Worm (Caenorhabditis elegans) whole organism, L2 larva: ENCODE results near the gene srab-26.
A peak's percentile ranks its signal among the peaks of the same experiment; 100 is the strongest.

Source experiments
- C34F6.9 ChIP-seq: fragments of 150-350 bp; optimal IDR thresholded peaks from 2 replicates; lab custom pipeline; 2014; ENCODE audit warnings: missing biosample characterization, missing genetic modification characterization
- F13H6.1 ChIP-seq: sonication (generic microtip); optimal IDR thresholded peaks from 2 replicates; lab custom pipeline; 2016; ENCODE audit warnings: missing genetic modification characterization, missing compliant biosample characterization
- R02D3.7 ChIP-seq: fragments of 150-350 bp; optimal IDR thresholded peaks from 2 replicates; lab custom pipeline; 2014; ENCODE audit warnings: missing biosample characterization, missing genetic modification characterization
- Y55F3AM.14 ChIP-seq: fragments of 200-800 bp; sonication (Bioruptor generic); optimal IDR thresholded peaks from 2 replicates; lab custom pipeline; 2018; ENCODE audit warnings: mild to moderate bottlenecking, missing genetic modification characterization, missing compliant biosample characterization
- ZK546.5 ChIP-seq: sonication (generic microtip); optimal IDR thresholded peaks from 2 replicates; lab custom pipeline; 2017; ENCODE audit warnings: missing biosample characterization, missing genetic modification characterization
- alr-1 ChIP-seq: fragments of 150-350 bp; optimal IDR thresholded peaks from 2 replicates; lab custom pipeline; 2014; ENCODE audit warnings: missing biosample characterization, missing genetic modification characterization
- aly-2 ChIP-seq: fragments of 150-350 bp; optimal IDR thresholded peaks from 2 replicates; lab custom pipeline; 2014; ENCODE audit warnings: missing biosample characterization, missing genetic modification characterization
- ama-1 ChIP-seq: fragments of 150-350 bp; optimal IDR thresholded peaks from 2 replicates; lab custom pipeline; 2018; ENCODE audit warnings: inconsistent platforms
- blmp-1 ChIP-seq: sonication (generic microtip); optimal IDR thresholded peaks from 2 replicates; lab custom pipeline; 2017; ENCODE audit warnings: missing genetic modification characterization, mild to moderate bottlenecking, missing compliant biosample characterization, antibody characterized with exemption, moderate library complexity; ENCODE audit not compliant: insufficient read depth
- ceh-16 ChIP-seq: fragments of 150-350 bp; optimal IDR thresholded peaks from 2 replicates; lab custom pipeline; 2014; ENCODE audit warnings: missing biosample characterization, missing genetic modification characterization
- ceh-82 ChIP-seq: fragments of 150-350 bp; optimal IDR thresholded peaks from 2 replicates; lab custom pipeline; 2014; ENCODE audit warnings: missing biosample characterization, missing genetic modification characterization
- elt-1 ChIP-seq: fragments of 150-350 bp; optimal IDR thresholded peaks from 2 replicates; lab custom pipeline; 2014; ENCODE audit warnings: missing biosample characterization, missing genetic modification characterization
- elt-3 ChIP-seq: sonication (generic microtip); optimal IDR thresholded peaks from 2 replicates; lab custom pipeline; 2017; ENCODE audit warnings: missing biosample characterization, missing genetic modification characterization
- fos-1 ChIP-seq: fragments of 150-350 bp; optimal IDR thresholded peaks from 2 replicates; lab custom pipeline; 2014; ENCODE audit warnings: missing biosample characterization, missing genetic modification characterization
- gmeb-1 ChIP-seq: fragments of 150-350 bp; optimal IDR thresholded peaks from 2 replicates; lab custom pipeline; 2014; ENCODE audit warnings: missing biosample characterization, missing genetic modification characterization
- lin-11 ChIP-seq: fragments of 150-350 bp; sonication (generic microtip); optimal IDR thresholded peaks from 2 replicates; lab custom pipeline; 2014; ENCODE audit warnings: missing biosample characterization, missing genetic modification characterization, inconsistent platforms, mixed read lengths
- lin-13 ChIP-seq: fragments of 150-350 bp; optimal IDR thresholded peaks from 2 replicates; lab custom pipeline; 2014; ENCODE audit warnings: missing biosample characterization, missing genetic modification reagents, missing genetic modification characterization
- mab-5 ChIP-seq: fragments of 150-350 bp; optimal IDR thresholded peaks from 2 replicates; lab custom pipeline; 2014; ENCODE audit warnings: missing biosample characterization, missing genetic modification characterization
- mbf-1 ChIP-seq: sonication (generic microtip); optimal IDR thresholded peaks from 2 replicates; lab custom pipeline; 2017; ENCODE audit warnings: missing biosample characterization, missing genetic modification characterization
- mdl-1 ChIP-seq, 2 experiments: fragments of 150-350 bp in 1 of 2; sonication (generic microtip) in 1 of 2; optimal IDR thresholded peaks; 2 replicates each; lab custom pipeline; 2017; ENCODE audit warnings: missing biosample characterization in 2 of 2, missing genetic modification characterization in 2 of 2
- nhr-11 ChIP-seq: fragments of 150-350 bp; optimal IDR thresholded peaks from 2 replicates; lab custom pipeline; 2014; ENCODE audit warnings: missing biosample characterization, missing genetic modification characterization
- nhr-129 ChIP-seq: fragments of 150-350 bp; optimal IDR thresholded peaks from 2 replicates; lab custom pipeline; 2014; ENCODE audit warnings: missing biosample characterization, missing genetic modification characterization
- nhr-23 ChIP-seq: fragments of 150-350 bp; optimal IDR thresholded peaks from 2 replicates; lab custom pipeline; 2014; ENCODE audit warnings: missing biosample characterization, missing genetic modification reagents, missing genetic modification characterization
- nhr-6 ChIP-seq: fragments of 150-350 bp; optimal IDR thresholded peaks from 2 replicates; lab custom pipeline; 2014; ENCODE audit warnings: missing biosample characterization, missing genetic modification characterization
- nhr-77 ChIP-seq: fragments of 150-350 bp; optimal IDR thresholded peaks from 2 replicates; lab custom pipeline; 2014; ENCODE audit warnings: missing biosample characterization, missing genetic modification characterization
- sem-4 ChIP-seq: fragments of 150-350 bp; optimal IDR thresholded peaks from 2 replicates; lab custom pipeline; 2014; ENCODE audit warnings: missing biosample characterization, missing genetic modification reagents, missing genetic modification characterization
- snpc-4 ChIP-seq: fragments of 150-350 bp; optimal IDR thresholded peaks from 2 replicates; lab custom pipeline; 2014; ENCODE audit warnings: missing biosample characterization, missing genetic modification characterization
- unc-39 ChIP-seq: fragments of 150-350 bp; optimal IDR thresholded peaks from 2 replicates; lab custom pipeline; 2014; ENCODE audit warnings: missing biosample characterization, missing genetic modification characterization
- unc-55 ChIP-seq: fragments of 150-350 bp; sonication (generic microtip); optimal IDR thresholded peaks from 3 replicates; lab custom pipeline; 2014; ENCODE audit warnings: missing biosample characterization, missing genetic modification reagents, missing genetic modification characterization
- unc-62 ChIP-seq: fragments of 150-350 bp; optimal IDR thresholded peaks from 2 replicates; lab custom pipeline; 2014; ENCODE audit warnings: missing biosample characterization, missing genetic modification reagents, missing genetic modification characterization
- zag-1 ChIP-seq: fragments of 150-350 bp; optimal IDR thresholded peaks from 2 replicates; lab custom pipeline; 2014; ENCODE audit warnings: missing biosample characterization, missing genetic modification characterization
- ztf-4 ChIP-seq: fragments of 150-350 bp; optimal IDR thresholded peaks from 2 replicates; lab custom pipeline; 2014; ENCODE audit warnings: missing biosample characterization, missing genetic modification characterization

Gene srab-26

DNA sequence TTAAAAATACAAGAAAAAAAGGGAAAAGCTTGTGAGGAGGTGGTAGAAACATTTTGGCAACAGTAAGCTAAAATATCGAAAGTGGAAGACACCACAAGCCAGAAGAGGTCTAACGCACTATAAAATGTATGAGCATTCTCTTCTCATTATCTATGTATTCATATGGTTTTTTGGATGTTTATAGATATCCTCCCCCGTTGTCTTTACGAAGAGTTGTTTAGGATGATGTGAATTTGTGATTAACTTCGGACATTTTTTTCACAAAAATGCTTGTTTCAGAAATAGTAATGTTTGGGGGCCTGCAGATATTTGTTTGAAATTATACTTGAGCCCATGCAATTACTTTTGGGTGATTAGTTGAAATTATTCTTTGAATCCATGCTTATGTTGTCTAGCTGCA is 35.7 kb upstream of the srab-26 start, which contains the start of gene mec-9:
Gene mec-9 (minus strand): TSS at position 101 of the 400 bp plus-strand sequence.
- TF ChIP-seq nhr-23 (tag; lab: Kevin White, UChicago): no peak
- no peak for TF ChIP-seq ceh-82 (tag; lab: Kevin White, UChicago)
- no peak for TF ChIP-seq F13H6.1
- TF ChIP-seq ztf-4: no peak
- TF ChIP-seq elt-1 (tag; lab: Kevin White, UChicago): no peak
- TF ChIP-seq unc-55 (GFP tag; lab: Kevin White, UChicago): peak; percentile 73
- TF ChIP-seq snpc-4: no peak
- TF ChIP-seq alr-1 (tag; lab: Kevin White, UChicago): no peak

DNA sequence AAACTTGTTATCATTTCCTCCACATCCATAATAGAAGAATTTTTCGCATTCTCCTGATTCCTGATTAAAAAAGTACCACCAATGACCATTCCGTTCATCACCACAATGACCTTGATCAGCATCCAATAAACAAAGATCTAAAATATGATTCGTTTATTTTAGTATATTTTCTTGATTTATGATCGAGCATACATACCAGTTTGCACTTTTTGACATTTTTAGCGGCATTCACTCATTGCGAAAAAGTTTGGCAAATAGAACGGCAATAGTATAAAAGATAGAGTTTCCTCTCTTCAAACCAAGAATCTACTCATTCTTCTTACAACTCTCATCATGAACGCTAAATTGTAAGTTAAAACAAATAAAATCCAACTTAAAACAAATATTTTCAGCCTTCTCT is 34.6 kb upstream of the srab-26 start, which contains the start of gene fipr-10:
Gene fipr-10 (plus strand): TSS at position 301 of the 400 bp plus-strand sequence.
- TF ChIP-seq ceh-82 (tag; lab: Kevin White, UChicago): no peak
- TF ChIP-seq ZK546.5 (tag; lab: Kevin White, UChicago): no peak
- no peak for TF ChIP-seq nhr-11 (tag; lab: Kevin White, UChicago)
- no peak for TF ChIP-seq sem-4 (tag; lab: Kevin White, UChicago)
- TF ChIP-seq elt-3: no peak

DNA sequence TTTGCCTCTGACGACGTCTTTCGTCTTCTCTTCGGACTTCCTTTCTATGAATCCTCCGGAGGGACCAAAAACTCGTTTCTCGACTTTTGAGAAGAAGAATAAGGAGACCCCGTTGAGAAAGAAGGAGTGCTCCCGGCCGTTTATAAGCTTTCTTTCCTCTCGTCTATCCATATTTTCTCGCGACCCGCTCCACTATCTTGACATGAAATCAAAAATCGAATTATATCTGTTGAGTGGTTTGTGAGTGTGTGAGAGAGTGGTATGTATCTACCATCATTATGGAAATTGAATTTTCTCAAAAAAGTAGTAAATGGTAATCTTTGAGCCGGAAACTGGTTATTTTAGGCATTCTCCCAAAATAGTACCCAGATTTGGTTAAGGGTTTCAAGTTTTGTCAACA is 31.9 kb upstream of the srab-26 start:
- TF ChIP-seq ztf-4: no peak
- TF ChIP-seq ZK546.5 (tag; lab: Kevin White, UChicago): no peak
- TF ChIP-seq alr-1 (tag; lab: Kevin White, UChicago): no peak
- TF ChIP-seq nhr-23 (tag; lab: Kevin White, UChicago): no peak
- TF ChIP-seq ceh-16 (tag; lab: Kevin White, UChicago): no peak
- TF ChIP-seq mab-5: no peak
- no peak for TF ChIP-seq nhr-129 (tag; lab: Kevin White, UChicago)
- TF ChIP-seq nhr-77 (tag; lab: Kevin White, UChicago): no peak
- no peak for TF ChIP-seq zag-1 (tag; lab: Kevin White, UChicago)
- TF ChIP-seq unc-39 (tag; lab: Kevin White, UChicago): no peak
- no peak for TF ChIP-seq blmp-1 (tag; lab: Kevin White, UChicago)
- no peak for TF ChIP-seq nhr-6 (tag; lab: Kevin White, UChicago)
- no peak for TF ChIP-seq sem-4 (tag; lab: Kevin White, UChicago)
- TF ChIP-seq mdl-1 (tag; optimal IDR thresholded peaks at IDR 0.05; lab: Kevin White, UChicago): no peak
- TF ChIP-seq F13H6.1: no peak

DNA sequence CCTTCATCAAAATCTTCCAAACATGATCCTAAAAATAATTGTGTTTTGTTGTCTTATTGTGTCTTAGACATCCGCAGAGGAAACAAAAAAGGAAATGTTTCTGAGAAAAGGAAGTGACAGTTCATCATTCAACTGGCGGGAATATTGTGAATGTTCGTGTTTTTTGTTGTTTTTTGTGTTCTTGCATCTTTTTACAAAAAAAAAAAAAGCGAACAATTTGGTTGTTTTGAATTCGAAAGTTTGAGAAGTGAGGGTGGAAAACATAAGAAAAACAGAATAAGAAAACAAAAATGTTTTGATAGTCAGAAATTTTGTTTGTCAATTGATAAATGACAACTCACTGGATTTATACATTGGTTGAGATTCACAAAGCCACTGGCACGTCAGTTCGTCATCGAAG is 30.3 kb upstream of the srab-26 start:
- TF ChIP-seq ZK546.5 (tag; lab: Kevin White, UChicago): no peak

DNA sequence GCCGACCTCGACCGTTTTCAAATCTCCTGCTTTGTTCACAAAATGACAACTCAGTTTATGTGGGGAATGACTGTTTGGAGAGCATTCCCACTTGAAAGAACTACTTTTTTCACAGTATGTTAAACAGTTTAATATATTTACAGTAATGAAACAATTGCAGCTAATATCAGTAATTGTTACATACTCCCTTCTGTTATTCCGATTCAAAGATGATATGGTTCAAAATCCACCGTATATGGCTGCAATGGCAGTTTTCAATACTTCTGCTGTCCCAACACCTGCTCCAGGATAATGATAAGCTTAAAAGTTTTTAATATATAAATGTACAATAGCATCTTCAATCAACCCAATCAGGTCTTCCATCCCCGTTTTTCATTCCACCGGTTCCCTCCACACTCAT is 27.9 kb upstream of the srab-26 start:
- no peak for TF ChIP-seq F13H6.1
- TF ChIP-seq lin-13 (GFP tag; lab: Kevin White, UChicago): no peak
- no peak for TF ChIP-seq elt-3

DNA sequence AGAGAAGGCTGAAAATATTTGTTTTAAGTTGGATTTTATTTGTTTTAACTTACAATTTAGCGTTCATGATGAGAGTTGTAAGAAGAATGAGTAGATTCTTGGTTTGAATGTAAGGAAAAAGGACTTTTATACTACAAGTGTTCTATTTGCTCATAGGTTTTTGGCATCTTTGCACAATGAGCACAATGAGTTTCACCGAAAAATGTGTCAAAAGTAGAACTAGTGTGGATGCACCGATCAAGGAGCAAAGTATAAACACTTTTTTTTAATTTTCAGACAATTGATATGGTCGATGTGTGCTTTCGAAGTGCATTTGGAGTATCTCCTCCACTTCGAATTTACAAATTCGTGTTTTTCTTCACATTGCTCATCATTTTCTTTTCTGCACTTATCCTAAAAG is 26.8 kb upstream of the srab-26 start, which contains the start of gene fipr-11:
Gene fipr-11 (minus strand): TSS at position 101 of the 400 bp plus-strand sequence.
- no peak for TF ChIP-seq gmeb-1 (tag; lab: Kevin White, UChicago)
- no peak for TF ChIP-seq mbf-1 (tag; lab: Kevin White, UChicago)
- TF ChIP-seq R02D3.7 (tag; lab: Kevin White, UChicago): no peak
- TF ChIP-seq Y55F3AM.14: no peak
- TF ChIP-seq unc-62: no peak
- TF ChIP-seq aly-2 (tag; lab: Kevin White, UChicago): no peak
- TF ChIP-seq lin-11 (tag; lab: Kevin White, UChicago): no peak
- TF ChIP-seq ZK546.5 (tag; lab: Kevin White, UChicago): no peak
- no peak for TF ChIP-seq fos-1 (tag; lab: Kevin White, UChicago)
- no peak for TF ChIP-seq unc-39 (tag; lab: Kevin White, UChicago)
- TF ChIP-seq C34F6.9 (tag; lab: Kevin White, UChicago): no peak
- TF ChIP-seq ama-1 (lab: Kevin White, UChicago): no peak
- TF ChIP-seq ztf-4: no peak
- TF ChIP-seq ceh-82 (tag; lab: Kevin White, UChicago): no peak
